Worm (Caenorhabditis elegans): ENCODE measurements around the gene F21C10.3.
"Not testable (repeated sequence)": the region's sequence is repeated elsewhere in the genome, so short reads cannot be mapped to it uniquely, and the experiment has no call there.

- not testable (repeated sequence) for TF ChIP-seq egl-27, snpc-4 (tag; optimal IDR thresholded peaks at IDR 0.05)
These were observed 31.4 kb downstream of the F21C10.3 start for ce11 chrV:9159146-9159717.

Data from whole organism, L1 larva.